Worm (Caenorhabditis elegans): ENCODE measurements around the gene C50B8.4.

- TF ChIP-seq unc-55 (GFP tag; optimal IDR thresholded peaks at IDR 0.05) (no peak), nfya-1 (tag; optimal IDR thresholded peaks at IDR 0.05) (no peak)
These were observed 6.0 kb upstream of the C50B8.4 start, which contains the start of gene slrp-1 for ce11 chrV:13565781-13566180.

All from whole organism, late embryonic.